Fruit fly (Drosophila melanogaster) whole organism, wandering third instar larva: ENCODE measurements around the gene Wdr37.

ENCODE experiments used
- Abd-B ChIP-seq: fragments of >200 bp; optimal IDR thresholded peaks from 2 replicates; lab custom pipeline; 2017; ENCODE audit warnings: missing biosample characterization, missing genetic modification characterization
- CG32264 ChIP-seq: fragments of 200-800 bp; sonication (Bioruptor generic); optimal IDR thresholded peaks from 2 replicates; lab custom pipeline; 2016; ENCODE audit warnings: missing biosample characterization, missing genetic modification characterization
- CG9705 ChIP-seq: fragments of 200-800 bp; sonication (Bioruptor generic); optimal IDR thresholded peaks from 2 replicates; lab custom pipeline; 2018; ENCODE audit warnings: missing biosample characterization, mild to moderate bottlenecking, missing genetic modification characterization
- CrebA ChIP-seq: fragments of 200-800 bp; sonication (Bioruptor generic); optimal IDR thresholded peaks from 2 replicates; lab custom pipeline; 2016; ENCODE audit warnings: missing biosample characterization, mild to moderate bottlenecking, missing genetic modification characterization, borderline replicate concordance
- Dfd ChIP-seq: fragments of >200 bp; optimal IDR thresholded peaks from 2 replicates; lab custom pipeline; 2017; ENCODE audit warnings: missing biosample characterization, missing genetic modification characterization
- Dif ChIP-seq: fragments of 200-275, 200-300 bp; sonication (Bioruptor generic); optimal IDR thresholded peaks from 2 replicates; lab custom pipeline; 2018; ENCODE audit warnings: missing biosample characterization, missing genetic modification characterization; ENCODE audit not compliant: partially characterized antibody
- GATAd ChIP-seq: sonication (Bioruptor generic); optimal IDR thresholded peaks from 2 replicates; lab custom pipeline; 2016; ENCODE audit warnings: missing biosample characterization, missing genetic modification characterization
- HLH106 ChIP-seq: fragments of 200-800 bp; optimal IDR thresholded peaks from 3 replicates; lab custom pipeline; 2019; ENCODE audit warnings: missing biosample characterization, mild to moderate bottlenecking, missing genetic modification characterization, moderate library complexity
- Hnf4 ChIP-seq: fragments of 200-800 bp; sonication (Bioruptor generic); optimal IDR thresholded peaks from 2 replicates; lab custom pipeline; 2016; ENCODE audit warnings: missing biosample characterization, mild to moderate bottlenecking, missing genetic modification characterization
- Hr78 ChIP-seq: fragments of >200 bp; optimal IDR thresholded peaks from 2 replicates; lab custom pipeline; 2017; ENCODE audit warnings: missing biosample characterization, missing genetic modification characterization
- Hr83 ChIP-seq: fragments of 200-300 bp; sonication (Bioruptor generic); optimal IDR thresholded peaks from 2 replicates; lab custom pipeline; 2016; ENCODE audit warnings: missing biosample characterization, mild to moderate bottlenecking, missing genetic modification characterization, moderate library complexity; ENCODE audit not compliant: poor library complexity, severe bottlenecking
- Jra ChIP-seq: sonication (Bioruptor generic); optimal IDR thresholded peaks from 2 replicates; lab custom pipeline; 2016; ENCODE audit warnings: missing biosample characterization, missing genetic modification characterization
- Mio ChIP-seq: sonication (Bioruptor generic); optimal IDR thresholded peaks from 2 replicates; lab custom pipeline; 2016; ENCODE audit warnings: missing biosample characterization, missing genetic modification characterization
- Myc ChIP-seq: fragments of >200 bp; optimal IDR thresholded peaks from 2 replicates; lab custom pipeline; 2017
- N ChIP-seq: fragments of >200 bp; optimal IDR thresholded peaks from 2 replicates; lab custom pipeline; 2018; ENCODE audit warnings: missing biosample characterization, missing external identifiers, missing genetic modification characterization
- OdsH ChIP-seq: fragments of 200-800 bp; sonication (Bioruptor generic); optimal IDR thresholded peaks from 2 replicates; lab custom pipeline; 2016; ENCODE audit warnings: missing biosample characterization, mild to moderate bottlenecking, missing genetic modification characterization
- Rel ChIP-seq, 2 experiments: fragments of 200-800 bp; sonication (Bioruptor generic) in 1 of 2; optimal IDR thresholded peaks; 2 replicates in 1 of 2; 3 replicates in 1 of 2; lab custom pipeline; 2016 to 2019; ENCODE audit warnings: mild to moderate bottlenecking in 2 of 2, missing biosample characterization in 2 of 2, missing genetic modification characterization in 2 of 2, moderate library complexity in 1 of 2
- Sp1 ChIP-seq: fragments of 200-800 bp; sonication (Bioruptor generic); optimal IDR thresholded peaks from 3 replicates; lab custom pipeline; 2019; ENCODE audit warnings: missing biosample characterization, mild to moderate bottlenecking, missing genetic modification characterization, moderate library complexity
- Vsx2 ChIP-seq: fragments of 200-300, 225-300 bp; sonication (Bioruptor generic); optimal IDR thresholded peaks from 2 replicates; lab custom pipeline; 2018; ENCODE audit warnings: missing biosample characterization, missing genetic modification characterization; ENCODE audit not compliant: partially characterized antibody
- br ChIP-seq: fragments of 200-800 bp; sonication (Bioruptor generic); optimal IDR thresholded peaks from 2 replicates; lab custom pipeline; 2016; ENCODE audit warnings: missing biosample characterization, missing genetic modification characterization
- brk ChIP-seq: fragments of 200-800 bp; sonication (Bioruptor generic); optimal IDR thresholded peaks from 2 replicates; lab custom pipeline; 2016; ENCODE audit warnings: missing biosample characterization, mild to moderate bottlenecking, missing genetic modification characterization
- dl ChIP-seq, 2 experiments: fragments of 175-275, 200-275 bp in 1 of 2; fragments of 200-275 bp in 1 of 2; sonication (Bioruptor generic); optimal IDR thresholded peaks; lab custom pipeline; 2018; ENCODE audit warnings: mild to moderate bottlenecking in 2 of 2, missing biosample characterization in 2 of 2, missing genetic modification characterization in 2 of 2, moderate library complexity in 2 of 2; ENCODE audit not compliant: partially characterized antibody in 2 of 2, insufficient read depth in 1 of 2
- dmrt93B ChIP-seq: fragments of 200-800 bp; sonication (Bioruptor generic); optimal IDR thresholded peaks from 2 replicates; lab custom pipeline; 2018; ENCODE audit warnings: missing biosample characterization, mild to moderate bottlenecking, missing genetic modification characterization
- dsf ChIP-seq: sonication (Bioruptor generic); optimal IDR thresholded peaks from 2 replicates; lab custom pipeline; 2016; ENCODE audit warnings: missing biosample characterization, missing genetic modification characterization, borderline replicate concordance
- ey ChIP-seq: fragments of 200-800 bp; sonication (Bioruptor generic); optimal IDR thresholded peaks from 2 replicates; lab custom pipeline; 2016; ENCODE audit warnings: missing biosample characterization, missing genetic modification characterization
- foxo ChIP-seq, 2 experiments: fragments of 200-800 bp; sonication (Bioruptor generic); optimal IDR thresholded peaks; 2 replicates in 1 of 2; 3 replicates in 1 of 2; lab custom pipeline; 2016 to 2017; ENCODE audit warnings: missing biosample characterization in 2 of 2, missing genetic modification characterization in 2 of 2
- fru ChIP-seq: fragments of 200-800 bp; sonication (Bioruptor generic); optimal IDR thresholded peaks from 3 replicates; lab custom pipeline; 2016; ENCODE audit warnings: missing biosample characterization, mild to moderate bottlenecking, missing genetic modification characterization
- h ChIP-seq: fragments of 200-800 bp; sonication (Bioruptor generic); optimal IDR thresholded peaks from 3 replicates; lab custom pipeline; 2016; ENCODE audit warnings: missing biosample characterization, mild to moderate bottlenecking, missing genetic modification characterization
- jim ChIP-seq: fragments of 175-275, 200-325 bp; sonication (Bioruptor generic); optimal IDR thresholded peaks from 2 replicates; lab custom pipeline; 2016; ENCODE audit warnings: missing biosample characterization, mild to moderate bottlenecking, missing genetic modification characterization
- lola ChIP-seq: fragments of >200 bp; optimal IDR thresholded peaks from 2 replicates; lab custom pipeline; 2017; ENCODE audit warnings: missing biosample characterization, missing genetic modification characterization
- pan ChIP-seq: fragments of >200 bp; optimal IDR thresholded peaks from 2 replicates; lab custom pipeline; 2017
- psq ChIP-seq: fragments of 200-800 bp; sonication (Bioruptor generic); optimal IDR thresholded peaks from 3 replicates; lab custom pipeline; 2017; ENCODE audit warnings: missing biosample characterization, mild to moderate bottlenecking, missing genetic modification characterization, moderate library complexity
- rgr ChIP-seq: fragments of 200-800 bp; sonication (Bioruptor generic); optimal IDR thresholded peaks from 3 replicates; lab custom pipeline; 2016; ENCODE audit warnings: missing biosample characterization, mild to moderate bottlenecking, missing genetic modification characterization
- sage ChIP-seq: fragments of 200-800 bp; sonication (Bioruptor generic); optimal IDR thresholded peaks from 2 replicates; lab custom pipeline; 2016; ENCODE audit warnings: missing biosample characterization, mild to moderate bottlenecking, missing genetic modification characterization
- sv ChIP-seq: fragments of 200-800 bp; sonication (Bioruptor generic); optimal IDR thresholded peaks from 3 replicates; lab custom pipeline; 2016; ENCODE audit warnings: missing biosample characterization, missing genetic modification characterization
- tai ChIP-seq: sonication (Bioruptor generic); optimal IDR thresholded peaks from 2 replicates; lab custom pipeline; 2016; ENCODE audit warnings: missing biosample characterization, missing genetic modification characterization
- usp ChIP-seq: fragments of >200 bp; optimal IDR thresholded peaks from 2 replicates; lab custom pipeline; 2017; ENCODE audit warnings: missing biosample characterization, missing genetic modification characterization
- woc ChIP-seq: sonication (Bioruptor generic); optimal IDR thresholded peaks from 2 replicates; lab custom pipeline; 2016; ENCODE audit warnings: missing biosample characterization, mild to moderate bottlenecking, missing genetic modification characterization

Wdr37 gene

dm6 chr3R:18449896-18450637 lies 47.6 kb upstream of the Wdr37 start:
- TF ChIP-seq CG9705 (GFP tag; lab: Kevin White, UChicago) (no peak), usp (no peak), jim (no peak), dl (GFP tag; optimal IDR thresholded peaks at IDR 0.05; lab: Kevin White, UChicago; ENCODE audit: insufficient read depth in 1 of 2, partially characterized antibody in 2 of 2) (peak in 1 of 2 experiments; percentile 4), fru (peak; percentile 5), woc (GFP tag; lab: Kevin White, UChicago) (no peak)

dm6 chr3R:18449188-18449587 lies 46.7 kb upstream of the Wdr37 start:
- TF ChIP-seq CG9705 (GFP tag; lab: Kevin White, UChicago) = no peak
- no peak for TF ChIP-seq sage (GFP tag; lab: Kevin White, UChicago)
- TF ChIP-seq HLH106 = no peak

DNA sequence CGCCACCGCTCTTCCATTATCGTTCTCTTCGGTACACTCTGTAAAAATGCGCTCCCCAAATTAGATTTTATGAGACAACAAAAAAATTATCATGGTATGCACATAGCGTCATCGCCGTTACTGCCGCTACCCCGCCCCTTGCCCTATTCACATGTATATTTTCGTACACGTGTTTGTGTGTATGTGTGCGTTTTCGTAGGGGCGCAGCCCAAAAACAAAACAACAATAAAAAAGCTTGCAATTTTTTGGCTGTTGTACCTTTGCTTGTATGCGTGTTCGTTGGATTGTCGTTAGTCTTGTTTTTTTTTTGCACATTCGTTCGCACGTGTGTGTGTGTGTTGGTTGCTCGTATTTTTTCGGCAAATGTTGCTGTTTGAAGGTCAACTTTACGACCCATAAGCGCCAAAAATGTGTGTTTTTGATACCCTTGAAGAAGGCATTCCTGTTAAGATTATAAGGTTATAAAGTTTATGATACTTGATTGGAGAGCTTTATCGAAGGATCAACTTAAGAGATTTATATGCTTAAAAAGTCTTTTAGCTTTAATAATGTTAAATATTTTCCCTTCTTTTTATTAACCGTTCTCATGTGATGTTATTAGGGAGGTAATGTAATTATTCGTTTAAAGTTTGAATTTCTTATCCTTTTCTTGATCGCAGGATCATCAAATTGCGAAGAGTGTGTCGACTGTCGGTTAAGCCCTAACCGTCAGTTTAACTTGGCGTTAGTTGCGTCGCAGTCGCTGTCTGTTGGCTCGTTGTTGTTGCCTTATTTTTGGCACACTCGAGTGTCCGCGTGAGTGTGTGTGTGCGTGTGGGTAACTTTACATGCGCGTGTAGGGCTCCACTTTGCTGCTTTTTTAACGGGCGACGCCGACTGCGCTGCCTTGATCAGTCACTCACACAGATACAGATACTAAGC lies 45.8 kb upstream of the Wdr37 start:
- TF ChIP-seq Rel (GFP tag; optimal IDR thresholded peaks at IDR 0.05; lab: Kevin White, UChicago) (peak; percentile 52), Rel (tag; optimal IDR thresholded peaks at IDR 0.05; lab: Kevin White, UChicago) (peak; percentile 12), br (peak; percentile 97), OdsH (GFP tag; lab: Kevin White, UChicago) (peak; percentile 99), Abd-B (GFP tag; lab: Kevin White, UChicago) (no peak), rgr (GFP tag; lab: Kevin White, UChicago) (peak; percentile 97), Mio (GFP tag; lab: Kevin White, UChicago) (peak; percentile 71), pan (lab: Kevin White, UChicago) (no peak), Hr83 (peak; percentile 33), CrebA (peak; percentile 83), Dif (GFP tag; lab: Kevin White, UChicago) (peak; percentile 48), ey (GFP tag; lab: Kevin White, UChicago) (peak; percentile 99), HLH106 (peak; percentile 96), Sp1 (GFP tag; lab: Kevin White, UChicago) (peak; percentile 96), woc (GFP tag; lab: Kevin White, UChicago) (peak; percentile 99), sage (GFP tag; lab: Kevin White, UChicago) (peak; percentile 77), CG9705 (GFP tag; lab: Kevin White, UChicago) (peak; percentile 88), dl (GFP tag; optimal IDR thresholded peaks at IDR 0.05; lab: Kevin White, UChicago; ENCODE audit: insufficient read depth in 1 of 2, partially characterized antibody in 2 of 2) (peak in 1 of 2 experiments; percentile 48), usp (no peak), Dfd (GFP tag; lab: Kevin White, UChicago) (peak; percentile 96), h (GFP tag; lab: Kevin White, UChicago) (peak; percentile 96), lola (GFP tag; lab: Kevin White, UChicago) (no peak), fru (peak; percentile 98), Hnf4 (GFP tag; lab: Kevin White, UChicago) (peak; percentile 96), dsf (peak; percentile 71), tai (GFP tag; lab: Kevin White, UChicago) (peak; percentile 85), Myc (lab: Kevin White, UChicago) (no peak), N (GFP tag; lab: Kevin White, UChicago) (peak; percentile 25), sv (no peak), Hr78 (GFP tag; lab: Kevin White, UChicago) (no peak), Vsx2 (GFP tag; lab: Kevin White, UChicago) (no peak), jim (peak; percentile 95), Jra (peak; percentile 81), foxo (GFP tag; optimal IDR thresholded peaks at IDR 0.05; lab: Kevin White, UChicago) (peak; percentile 90 to 99), brk (peak; percentile 88), GATAd (GFP tag; lab: Kevin White, UChicago) (peak; percentile 67), CG32264 (GFP tag; lab: Kevin White, UChicago) (peak; percentile 88), psq (GFP tag; lab: Kevin White, UChicago) (peak; percentile 96), dmrt93B (GFP tag; lab: Kevin White, UChicago) (peak; percentile 97)
